Fruit fly (Drosophila melanogaster) whole organism: Measurements from ENCODE around the gene RecQ4.

Experiments
- CG8478 ChIP-seq: fragments of >200 bp; optimal IDR thresholded peaks from 2 replicates; lab custom pipeline; 2018; ENCODE audit warnings: inconsistent platforms
- Dll ChIP-seq: fragments of >200 bp; optimal IDR thresholded peaks from 2 replicates; lab custom pipeline; 2017
- EcR ChIP-seq, 2 experiments: fragments of >200 bp; optimal IDR thresholded peaks; 2 replicates each; lab custom pipeline; 2017; ENCODE audit warnings: missing biosample characterization in 2 of 2, missing genetic modification characterization in 2 of 2, missing genetic modification reagents in 2 of 2
- psq ChIP-seq: fragments of >200 bp; optimal IDR thresholded peaks from 2 replicates; lab custom pipeline; 2017

dm6 chr3L:8159724-8160422 lies 15.9 kb downstream of the RecQ4 start, which contains the start of gene CG43886:
- TF ChIP-seq psq (lab: Kevin White, UChicago) (no peak), CG8478 (lab: Kevin White, UChicago) (no peak), EcR (GFP tag; optimal IDR thresholded peaks at IDR 0.05; lab: Kevin White, UChicago) (no peak), Dll (lab: Kevin White, UChicago) (no peak)
